Fruit fly (Drosophila melanogaster) whole organism, larva: Measurements from ENCODE around the gene CG42676.

Experiments
- noc ChIP-seq: fragments of 200-800 bp; sonication (Bioruptor generic); optimal IDR thresholded peaks from 3 replicates; lab custom pipeline; 2019; ENCODE audit warnings: missing biosample characterization, mild to moderate bottlenecking, missing genetic modification characterization, moderate library complexity

Gene CG42676

DNA sequence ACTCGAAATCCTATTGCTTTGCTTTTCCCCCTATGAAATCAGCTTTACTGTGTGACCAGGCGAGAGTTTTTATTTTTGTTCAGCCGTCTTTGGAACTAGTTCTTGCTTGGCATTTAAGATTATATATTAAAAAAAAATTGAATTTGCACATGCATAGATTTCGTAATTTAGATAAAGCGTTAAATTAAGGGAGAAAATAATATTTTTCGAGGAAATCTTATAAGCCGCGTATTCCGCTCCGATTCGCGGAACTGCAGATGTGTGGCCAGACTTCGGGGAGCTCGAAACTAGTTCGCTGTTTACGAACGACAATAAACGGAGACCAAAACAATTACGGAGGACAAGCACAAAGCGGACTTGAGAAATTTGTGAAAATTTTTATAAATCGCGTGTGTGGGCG lies at the start of gene CG42676, which contains the start of gene JTBR:
Gene CG42676 (plus strand): TSS at position 306 of the 400 bp plus-strand sequence.
Gene JTBR (minus strand): TSS at position 55 of the 400 bp plus-strand sequence.
- no peak for TF ChIP-seq noc (tag; lab: Kevin White, UChicago)

dm6 chr3L:1754262-1754661 lies 48.6 kb upstream of the CG42676 start:
- TF ChIP-seq noc (tag; lab: Kevin White, UChicago), result no peak

dm6 chr3L:1754935-1755334 lies 48.0 kb upstream of the CG42676 start:
- TF ChIP-seq noc (tag; lab: Kevin White, UChicago), result no peak

dm6 chr3L:1755458-1755984 lies 47.4 kb upstream of the CG42676 start, which contains the start of gene Cht2:
TSS of gene Cht2 (minus strand) at chr3L:1755934.
- TF ChIP-seq noc (tag; lab: Kevin White, UChicago), result no peak

dm6 chr3L:1756143-1756542 lies 46.8 kb upstream of the CG42676 start, which contains the start of gene CG8001:
TSS of gene CG8001 (plus strand) at chr3L:1756159.
- no peak for TF ChIP-seq noc (tag; lab: Kevin White, UChicago)

DNA sequence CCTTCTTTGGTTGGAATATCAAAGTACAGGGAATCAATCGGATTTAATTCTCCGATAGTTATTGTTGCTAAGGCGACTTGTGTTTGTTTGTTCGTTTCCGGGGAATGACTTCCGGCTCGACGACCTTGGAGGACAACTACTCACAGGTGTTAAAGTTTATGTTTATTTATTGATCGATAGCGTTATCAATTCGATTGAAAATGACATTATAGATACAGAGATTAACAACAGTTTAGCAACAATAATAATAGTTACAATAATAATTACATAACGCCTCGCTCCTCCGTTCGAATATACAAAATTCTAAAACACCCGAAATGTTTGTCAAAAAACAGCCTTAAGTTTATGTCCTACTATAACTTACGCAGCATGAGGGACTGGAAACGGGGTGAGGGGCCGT lies 31.2 kb upstream of the CG42676 start, which contains the start of gene Dhc62B:
Gene Dhc62B (minus strand): TSS at position 101 of the 400 bp plus-strand sequence.
- TF ChIP-seq noc (tag; lab: Kevin White, UChicago), result no peak

- TF ChIP-seq noc (tag; lab: Kevin White, UChicago), result no peak
These were observed 30.3 kb upstream of the CG42676 start for dm6 chr3L:1772593-1772992.

DNA sequence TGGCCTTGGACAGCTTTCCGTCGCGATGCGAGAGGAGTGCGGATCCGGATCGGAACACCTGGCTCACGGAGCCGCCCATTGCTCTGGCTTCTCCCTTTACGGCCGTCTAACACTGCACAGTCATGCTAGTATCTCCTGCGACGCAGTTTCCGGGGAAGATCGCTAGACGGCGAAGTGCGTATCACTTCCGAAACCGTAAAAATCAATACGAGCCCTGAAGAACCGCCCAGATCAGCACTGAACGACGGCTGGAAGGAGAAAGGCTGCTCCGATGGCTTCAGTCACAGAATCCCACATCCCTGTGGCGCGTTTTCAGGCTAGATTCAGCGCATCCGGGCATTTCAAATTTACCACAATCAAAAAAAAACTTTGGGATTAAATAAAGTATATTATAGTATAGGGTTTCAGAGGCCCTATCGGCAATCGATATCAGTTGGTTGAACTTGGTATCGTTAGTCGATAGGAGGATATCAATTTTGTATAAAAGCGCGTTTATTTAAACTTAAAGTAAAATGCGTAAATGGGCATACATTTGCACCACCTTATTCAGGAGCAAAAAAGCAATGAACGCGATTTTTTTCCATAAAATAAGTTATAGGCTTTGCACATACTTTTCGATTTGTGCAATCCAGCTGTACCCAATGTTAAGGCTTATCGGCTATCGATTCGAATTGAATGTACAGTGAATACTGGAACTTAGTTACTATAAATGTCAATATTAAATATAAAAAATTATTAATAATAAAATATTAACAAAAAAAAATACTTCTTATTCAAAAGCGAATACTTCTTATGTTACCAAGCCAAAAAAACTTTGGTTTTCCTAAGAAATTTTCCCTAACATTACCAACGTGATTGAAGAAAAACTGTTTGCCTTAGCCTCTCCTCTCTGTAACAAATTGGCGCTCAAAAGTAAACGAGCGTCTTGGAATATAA lies 27.9 kb upstream of the CG42676 start, which contains the start of the genes CG13933 and PolD2:
Gene CG13933 (minus strand): TSS at position 435 of the 936 bp plus-strand sequence.
Gene PolD2 (plus strand): TSS at position 921 of the 936 bp plus-strand sequence.
- peak; percentile 80 for TF ChIP-seq noc (tag; lab: Kevin White, UChicago)

dm6 chr3L:1777249-1777648 lies 25.7 kb upstream of the CG42676 start, which contains the start of the genes CG2021 and mRpL46:
TSS of gene CG2021 (minus strand) at chr3L:1777411.
TSS of gene mRpL46 (plus strand) at chr3L:1777439.
- no peak for TF ChIP-seq noc (tag; lab: Kevin White, UChicago)

- TF ChIP-seq noc (tag; lab: Kevin White, UChicago), result no peak
These were observed 18.8 kb upstream of the CG42676 start for dm6 chr3L:1784092-1784491.

DNA sequence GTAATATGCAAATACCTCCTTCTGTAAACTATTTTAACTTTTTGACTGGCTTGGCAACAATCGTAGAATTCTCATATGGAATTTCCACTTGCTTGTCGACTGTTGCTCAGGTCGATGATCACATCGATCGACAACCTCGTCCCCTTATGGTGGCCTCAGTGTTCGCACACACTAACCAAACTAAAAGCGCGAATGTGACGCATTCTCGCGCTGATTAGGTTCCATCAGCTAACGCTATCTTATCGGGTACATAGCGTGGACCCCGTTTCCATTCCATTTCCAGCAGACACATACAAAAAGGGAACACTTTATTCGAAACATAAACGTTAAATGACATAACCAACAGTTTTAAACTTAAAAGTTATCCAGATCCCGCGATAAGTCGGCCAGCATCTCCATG lies 13.6 kb upstream of the CG42676 start:
- TF ChIP-seq noc (tag; lab: Kevin White, UChicago), result peak; percentile 6

DNA sequence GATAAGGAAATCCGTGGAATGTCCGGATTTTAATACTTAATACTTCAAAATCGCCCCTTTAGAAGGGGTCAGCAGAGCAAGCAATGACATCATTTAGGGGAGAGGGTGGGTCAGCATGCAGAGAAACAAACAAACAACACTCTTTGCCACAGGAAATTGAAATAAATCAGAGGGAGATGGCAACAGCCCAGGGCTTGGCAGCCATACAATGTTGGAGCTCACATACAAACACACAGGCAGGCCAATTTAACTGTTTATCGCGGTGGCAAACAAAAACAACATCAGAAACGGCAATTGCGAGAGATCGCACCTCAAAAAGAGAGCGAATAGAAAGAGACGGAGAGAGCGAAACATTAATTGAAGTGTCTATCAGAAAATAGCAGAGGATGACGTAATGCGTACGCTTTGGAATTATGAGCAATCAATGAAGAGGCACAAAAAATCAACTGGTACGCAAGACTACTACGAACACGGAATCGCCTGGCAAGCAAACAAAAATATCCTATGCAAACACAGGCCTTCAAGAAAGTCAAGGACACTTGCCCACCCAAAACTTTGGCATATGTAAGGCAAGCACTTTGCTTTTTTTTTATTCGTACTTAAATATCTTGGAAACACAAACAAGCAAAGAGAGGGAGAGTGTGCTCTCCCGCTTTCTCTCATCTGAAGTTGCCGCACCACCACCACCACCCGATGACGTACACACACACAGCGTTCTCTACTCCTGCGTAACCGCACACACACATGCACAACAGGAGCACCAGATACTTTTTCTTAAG lies 8.6 kb upstream of the CG42676 start:
- TF ChIP-seq noc (tag; lab: Kevin White, UChicago), result peak; percentile 58

DNA sequence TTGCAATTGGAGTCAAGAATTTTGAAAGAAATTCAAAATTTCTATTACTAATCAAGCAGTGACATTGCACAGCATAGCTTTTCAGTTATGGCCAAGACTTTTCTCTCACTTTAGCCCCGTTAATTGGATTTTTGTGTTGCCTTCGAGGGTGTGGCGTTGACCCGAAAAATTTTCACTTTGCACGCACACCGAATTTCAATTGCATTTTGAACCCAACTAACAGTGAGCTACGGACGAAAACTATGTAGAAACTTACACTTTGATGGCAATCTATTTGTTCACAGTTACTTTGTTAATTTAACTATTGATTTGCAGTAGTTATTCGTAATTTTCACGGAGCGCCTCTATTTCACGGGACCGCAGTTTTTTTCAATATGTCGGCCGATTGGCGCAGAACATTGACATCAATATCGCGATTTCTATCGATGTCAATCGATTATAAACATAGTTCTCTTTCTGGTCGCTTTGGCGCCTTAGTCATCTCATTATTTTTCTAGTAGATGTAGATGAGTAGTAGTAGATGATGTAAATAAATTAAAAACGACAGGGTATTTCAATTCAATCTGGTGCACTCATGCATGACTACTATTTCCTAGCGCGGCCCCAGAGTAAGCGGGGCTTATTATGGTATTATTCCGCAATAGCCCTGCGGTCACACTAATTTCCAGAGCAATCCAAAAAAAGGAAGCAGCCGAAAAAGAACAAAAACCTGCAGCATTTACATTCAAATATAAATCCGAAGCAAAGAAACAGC lies 7.8 kb upstream of the CG42676 start, which contains the start of the genes alpha-Spec, dlt and Cdc37:
Gene alpha-Spec (minus strand): TSS at position 386 of the 754 bp plus-strand sequence.
Gene dlt (minus strand): TSS at position 386 of the 754 bp plus-strand sequence.
Gene Cdc37 (plus strand): TSS at position 450 of the 754 bp plus-strand sequence.
- no peak for TF ChIP-seq noc (tag; lab: Kevin White, UChicago)

DNA sequence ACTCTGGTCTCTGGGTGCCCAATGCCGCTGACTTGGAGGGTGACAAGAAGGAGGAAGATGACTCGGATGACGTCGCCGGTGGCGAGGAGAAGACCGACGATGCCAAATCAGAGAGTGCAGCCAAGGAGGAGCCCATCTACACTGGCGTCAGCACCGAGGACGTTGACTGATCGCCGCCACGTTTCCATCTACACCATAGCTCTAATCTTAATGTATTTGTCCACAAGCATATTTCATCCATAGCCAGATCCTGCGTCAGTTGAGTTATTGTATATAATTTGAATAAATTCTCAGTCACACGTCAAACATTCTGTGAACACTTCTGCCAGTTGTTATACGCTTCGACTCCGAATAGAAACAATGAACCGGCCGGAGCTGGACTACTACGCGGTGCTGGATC lies 5.9 kb upstream of the CG42676 start, which contains the start of gene CG12020:
Gene CG12020 (plus strand): TSS at position 301 of the 400 bp plus-strand sequence.
- TF ChIP-seq noc (tag; lab: Kevin White, UChicago), result no peak
